Worm (Caenorhabditis elegans) whole organism, young adult: ENCODE results near the gene ttr-53.

Source experiments
- F10E7.11 ChIP-seq: sonication (generic microtip); optimal IDR thresholded peaks from 2 replicates; lab custom pipeline; 2017; ENCODE audit warnings: mild to moderate bottlenecking, missing genetic modification characterization, moderate library complexity, missing compliant biosample characterization
- F23B12.7 ChIP-seq: sonication (generic microtip); optimal IDR thresholded peaks from 2 replicates; lab custom pipeline; 2017; ENCODE audit warnings: missing genetic modification characterization, mild to moderate bottlenecking, missing compliant biosample characterization, antibody characterized with exemption, moderate library complexity; ENCODE audit not compliant: insufficient read depth
- F33H1.4 ChIP-seq: fragments of 200-800 bp; sonication (Bioruptor generic); IDR thresholded peaks from 2 replicates; pipeline ENCODE4 v1.3.6; 2022; ENCODE audit warnings: missing genetic modification reagents, missing genetic modification characterization, missing compliant biosample characterization
- F37B4.10 ChIP-seq: fragments of 200-800 bp; sonication (Bioruptor generic); IDR thresholded peaks from 2 replicates; pipeline ENCODE4 v1.3.6; 2022; ENCODE audit warnings: missing genetic modification characterization, missing compliant biosample characterization
- F39B2.1 ChIP-seq: fragments of 200-800 bp; sonication (Bioruptor generic); IDR thresholded peaks from 2 replicates; pipeline ENCODE4 v1.3.6; 2022; ENCODE audit warnings: missing genetic modification reagents, missing genetic modification characterization, missing compliant biosample characterization
- F49E8.2 ChIP-seq: sonication (generic microtip); optimal IDR thresholded peaks from 3 replicates; lab custom pipeline; 2017; ENCODE audit warnings: missing genetic modification characterization, mild to moderate bottlenecking, missing compliant biosample characterization, antibody characterized with exemption, moderate library complexity; ENCODE audit not compliant: insufficient read depth
- F52B5.7 ChIP-seq: sonication (generic microtip); optimal IDR thresholded peaks from 2 replicates; lab custom pipeline; 2016; ENCODE audit warnings: mild to moderate bottlenecking, missing genetic modification characterization, missing compliant biosample characterization
- K12H6.12 ChIP-seq: fragments of 200-800 bp; sonication (Bioruptor generic); optimal IDR thresholded peaks from 2 replicates; lab custom pipeline; 2018; ENCODE audit warnings: mild to moderate bottlenecking, missing genetic modification characterization, missing compliant biosample characterization
- attf-5 ChIP-seq: fragments of 200-800 bp; sonication (Bioruptor generic); optimal IDR thresholded peaks from 2 replicates; lab custom pipeline; 2018; ENCODE audit warnings: mild to moderate bottlenecking, missing genetic modification characterization, missing compliant biosample characterization
- cebp-1 ChIP-seq, 2 experiments: fragments of 200-800 bp in 1 of 2; sonication (Bioruptor generic) in 1 of 2; sonication (generic microtip) in 1 of 2; IDR thresholded peaks in 1 of 2; optimal IDR thresholded peaks in 1 of 2; 2 replicates each; pipeline versions ENCODE4 v1.3.6 to Lab custom; 2017 to 2022; ENCODE audit warnings: missing compliant biosample characterization in 2 of 2, missing genetic modification characterization in 2 of 2, mild to moderate bottlenecking in 1 of 2, missing genetic modification reagents in 1 of 2, moderate library complexity in 1 of 2
- dox-1 ChIP-seq: fragments of 200-800 bp; sonication (Bioruptor generic); IDR thresholded peaks from 2 replicates; pipeline ENCODE4 v1.3.6; 2022; ENCODE audit warnings: missing genetic modification reagents, missing genetic modification characterization, missing compliant biosample characterization
- efl-1 ChIP-seq: fragments of 150-350 bp; optimal IDR thresholded peaks from 2 replicates; lab custom pipeline; 2014; ENCODE audit warnings: missing biosample characterization, missing genetic modification reagents, missing genetic modification characterization
- egrh-3 ChIP-seq: fragments of 200-800 bp; sonication (Bioruptor generic); IDR thresholded peaks from 2 replicates; pipeline ENCODE4 v1.3.6; 2022; ENCODE audit warnings: missing genetic modification reagents, missing genetic modification characterization, missing compliant biosample characterization
- ets-4 ChIP-seq: fragments of 200-800 bp; sonication (Bioruptor generic); optimal IDR thresholded peaks from 2 replicates; lab custom pipeline; 2018; ENCODE audit warnings: mild to moderate bottlenecking, missing genetic modification characterization, missing compliant biosample characterization
- gei-17 ChIP-seq: fragments of 200-800 bp; sonication (Bioruptor generic); optimal IDR thresholded peaks from 2 replicates; lab custom pipeline; 2018; ENCODE audit warnings: mild to moderate bottlenecking, missing genetic modification characterization, missing compliant biosample characterization
- hlh-12 ChIP-seq: sonication (generic microtip); optimal IDR thresholded peaks from 2 replicates; lab custom pipeline; 2016; ENCODE audit warnings: missing genetic modification characterization, missing compliant biosample characterization
- hlh-26 ChIP-seq: fragments of 200-800 bp; sonication (Bioruptor generic); conservative IDR thresholded peaks from 2 replicates; pipeline ENCODE4 v1.3.6; 2022; ENCODE audit warnings: missing genetic modification reagents, missing genetic modification characterization, missing compliant biosample characterization
- hsf-1 ChIP-seq: fragments of 200-800 bp; sonication (Bioruptor generic); IDR thresholded peaks from 2 replicates; pipeline ENCODE4 v1.3.6; 2022; ENCODE audit warnings: missing genetic modification reagents, missing genetic modification characterization, missing compliant biosample characterization
- let-607 ChIP-seq, 2 experiments: fragments of 200-800 bp in 1 of 2; sonication (Bioruptor generic) in 1 of 2; sonication (generic microtip) in 1 of 2; optimal IDR thresholded peaks; 2 replicates each; lab custom pipeline; 2016 to 2018; ENCODE audit warnings: mild to moderate bottlenecking in 2 of 2, missing compliant biosample characterization in 2 of 2, missing genetic modification characterization in 2 of 2, moderate library complexity in 2 of 2, missing genotype in 1 of 2
- lin-40 ChIP-seq: sonication (generic microtip); optimal IDR thresholded peaks from 2 replicates; lab custom pipeline; 2016; ENCODE audit warnings: missing genetic modification characterization, mild to moderate bottlenecking, missing compliant biosample characterization, missing genotype, missing genetic modification reagents
- lin-54 ChIP-seq: fragments of 200-800 bp; sonication (Bioruptor generic); optimal IDR thresholded peaks from 2 replicates; lab custom pipeline; 2018; ENCODE audit warnings: mild to moderate bottlenecking, missing genetic modification characterization, missing compliant biosample characterization
- lsl-1 ChIP-seq: fragments of 200-800 bp; sonication (Bioruptor generic); optimal IDR thresholded peaks from 2 replicates; lab custom pipeline; 2018; ENCODE audit warnings: mild to moderate bottlenecking, missing genetic modification characterization, moderate library complexity, missing compliant biosample characterization
- madf-10 ChIP-seq: sonication (generic microtip); optimal IDR thresholded peaks from 2 replicates; lab custom pipeline; 2016; ENCODE audit warnings: mild to moderate bottlenecking, missing genetic modification characterization, missing compliant biosample characterization
- madf-6 ChIP-seq: fragments of 200-800 bp; sonication (Bioruptor generic); IDR thresholded peaks from 2 replicates; pipeline ENCODE4 v1.3.6; 2022; ENCODE audit warnings: missing genetic modification reagents, missing genetic modification characterization, missing compliant biosample characterization
- mel-28 ChIP-seq: sonication (generic microtip); optimal IDR thresholded peaks from 2 replicates; lab custom pipeline; 2016; ENCODE audit warnings: borderline replicate concordance, mild to moderate bottlenecking, missing genetic modification characterization, missing compliant biosample characterization
- mes-4 ChIP-seq: sonication (generic microtip); optimal IDR thresholded peaks from 2 replicates; lab custom pipeline; 2016; ENCODE audit warnings: missing genotype, missing genetic modification characterization, missing compliant biosample characterization
- nfya-1 ChIP-seq: sonication (generic microtip); optimal IDR thresholded peaks from 2 replicates; lab custom pipeline; 2017; ENCODE audit warnings: antibody characterized with exemption, missing compliant biosample characterization, missing genetic modification characterization, borderline replicate concordance; ENCODE audit not compliant: insufficient read depth
- nhr-120 ChIP-seq: fragments of 200-800 bp; sonication (Bioruptor generic); IDR thresholded peaks from 2 replicates; pipeline ENCODE4 v1.3.6; 2022; ENCODE audit warnings: missing genetic modification characterization, missing compliant biosample characterization
- nhr-80 ChIP-seq: sonication (generic microtip); optimal IDR thresholded peaks from 2 replicates; lab custom pipeline; 2016; ENCODE audit warnings: missing genetic modification characterization, missing compliant biosample characterization
- pbrm-1 ChIP-seq: fragments of 200-800 bp; sonication (Bioruptor generic); IDR thresholded peaks from 2 replicates; pipeline ENCODE4 v1.3.6; 2022; ENCODE audit warnings: missing genetic modification reagents, missing genetic modification characterization, missing compliant biosample characterization
- rcor-1 ChIP-seq: fragments of 200-800 bp; sonication (Bioruptor generic); IDR thresholded peaks from 2 replicates; pipeline ENCODE4 v1.3.6; 2022; ENCODE audit warnings: missing genetic modification reagents, missing genetic modification characterization, missing compliant biosample characterization
- sdz-38 ChIP-seq: sonication (generic microtip); optimal IDR thresholded peaks from 2 replicates; lab custom pipeline; 2016; ENCODE audit warnings: missing genotype, missing genetic modification characterization, missing compliant biosample characterization
- snpc-1.1 ChIP-seq: sonication (generic microtip); optimal IDR thresholded peaks from 2 replicates; lab custom pipeline; 2017; ENCODE audit warnings: missing genetic modification characterization, mild to moderate bottlenecking, missing compliant biosample characterization, antibody characterized with exemption, moderate library complexity, missing genotype, missing genetic modification reagents; ENCODE audit not compliant: insufficient read depth
- snpc-1.3 ChIP-seq: sonication (generic microtip); optimal IDR thresholded peaks from 2 replicates; lab custom pipeline; 2017; ENCODE audit warnings: missing genetic modification characterization, mild to moderate bottlenecking, missing compliant biosample characterization, antibody characterized with exemption, moderate library complexity, missing genotype, missing genetic modification reagents; ENCODE audit not compliant: insufficient read depth
- snpc-4 ChIP-seq, 5 experiments: fragments of 150-350 bp in 1 of 5; sonication (generic microtip) in 4 of 5; optimal IDR thresholded peaks; 2 replicates each; lab custom pipeline; 2014 to 2018; ENCODE audit warnings: missing genetic modification characterization in 5 of 5, missing biosample characterization in 3 of 5, antibody characterized with exemption in 2 of 5, mild to moderate bottlenecking in 2 of 5, missing compliant biosample characterization in 2 of 5, missing genotype in 2 of 5, moderate library complexity in 2 of 5, missing genetic modification reagents in 1 of 5
- somi-1 ChIP-seq: fragments of 200-800 bp; sonication (Bioruptor generic); optimal IDR thresholded peaks from 2 replicates; lab custom pipeline; 2018; ENCODE audit warnings: mild to moderate bottlenecking, missing genetic modification characterization, missing compliant biosample characterization
- tbp1 ChIP-seq: fragments of 200-800 bp; sonication (Bioruptor generic); optimal IDR thresholded peaks from 2 replicates; lab custom pipeline; 2018; ENCODE audit warnings: mild to moderate bottlenecking, missing genetic modification characterization, missing compliant biosample characterization
- tbx-9 ChIP-seq: sonication (generic microtip); optimal IDR thresholded peaks from 2 replicates; lab custom pipeline; 2016; ENCODE audit warnings: borderline replicate concordance, missing genetic modification characterization, inconsistent platforms, missing compliant biosample characterization
- zim-3 ChIP-seq: sonication (generic microtip); optimal IDR thresholded peaks from 2 replicates; lab custom pipeline; 2017; ENCODE audit warnings: mild to moderate bottlenecking, missing genetic modification characterization, moderate library complexity, missing compliant biosample characterization
- ztf-25 ChIP-seq: fragments of 200-800 bp; sonication (Bioruptor generic); IDR thresholded peaks from 2 replicates; pipeline ENCODE4 v1.3.6; 2022; ENCODE audit warnings: missing genetic modification reagents, missing genetic modification characterization, missing compliant biosample characterization
- ztf-28 ChIP-seq: fragments of 200-800 bp; sonication (Bioruptor generic); IDR thresholded peaks from 2 replicates; pipeline ENCODE4 v1.3.6; 2022; ENCODE audit warnings: missing genetic modification reagents, missing genetic modification characterization, missing compliant biosample characterization

Gene ttr-53

DNA sequence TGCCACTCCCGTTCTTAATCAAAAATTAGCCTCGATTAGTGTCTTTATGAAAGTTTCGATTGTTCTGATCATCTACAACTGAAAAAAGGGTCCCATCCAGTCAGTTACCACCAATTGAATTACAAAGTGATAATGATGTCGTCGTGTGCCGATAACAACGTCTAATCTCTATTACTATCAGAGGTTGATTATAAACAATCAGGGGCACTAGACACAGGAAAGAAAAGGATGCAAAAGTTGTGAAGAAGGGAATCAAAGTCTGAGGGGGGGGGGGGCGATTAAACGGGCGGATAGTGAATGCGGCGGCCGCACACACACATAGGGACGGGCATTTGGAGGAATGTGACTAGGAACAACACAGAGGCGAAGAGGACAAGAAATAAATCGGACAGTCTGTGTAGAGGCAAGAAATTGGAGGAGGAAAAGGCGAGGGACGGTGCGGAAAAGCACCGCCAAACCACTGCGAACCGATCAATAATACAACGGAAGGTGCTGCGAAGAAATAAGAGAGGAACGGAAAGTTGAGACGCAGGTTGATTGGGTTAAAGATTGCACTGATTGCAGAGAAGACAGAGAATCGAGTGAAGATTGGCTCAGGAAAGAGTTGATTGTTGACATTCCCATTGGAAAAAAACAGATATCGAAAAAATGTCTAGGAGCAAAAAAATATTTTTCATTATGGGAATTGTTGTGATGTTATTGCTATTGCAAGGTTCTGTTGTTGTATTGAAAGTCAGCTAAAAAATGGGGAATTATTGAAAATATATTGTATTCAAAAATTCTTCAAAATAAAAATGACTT lies 17.3 kb downstream of the ttr-53 start (continued):
- TF ChIP-seq rcor-1 (no peak), dox-1 (GFP tag; lab: Robert Waterston, UW) (0 out of 2 replicates have a peak, but pooled peaks have one; percentile 15), F33H1.4 (GFP tag; lab: Robert Waterston, UW) (0 out of 2 replicates have a peak, but pooled peaks have one; percentile 5), snpc-4 (GFP tag; optimal IDR thresholded peaks at IDR 0.05; lab: Kevin White, UChicago) (no peak), snpc-4 (tag; optimal IDR thresholded peaks at IDR 0.05; lab: Kevin White, UChicago) (no peak), zim-3 (tag; lab: Kevin White, UChicago) (no peak), nhr-80 (tag; lab: Kevin White, UChicago) (peak; percentile 10), mes-4 (no peak), F37B4.10 (GFP tag; lab: Robert Waterston, UW) (0 out of 2 replicates have a peak, but pooled peaks have one; percentile 20), attf-5 (GFP tag; lab: Kevin White, UChicago) (peak; percentile 42)
- TF ChIP-seq, all 124 proteins: peak for 10

DNA sequence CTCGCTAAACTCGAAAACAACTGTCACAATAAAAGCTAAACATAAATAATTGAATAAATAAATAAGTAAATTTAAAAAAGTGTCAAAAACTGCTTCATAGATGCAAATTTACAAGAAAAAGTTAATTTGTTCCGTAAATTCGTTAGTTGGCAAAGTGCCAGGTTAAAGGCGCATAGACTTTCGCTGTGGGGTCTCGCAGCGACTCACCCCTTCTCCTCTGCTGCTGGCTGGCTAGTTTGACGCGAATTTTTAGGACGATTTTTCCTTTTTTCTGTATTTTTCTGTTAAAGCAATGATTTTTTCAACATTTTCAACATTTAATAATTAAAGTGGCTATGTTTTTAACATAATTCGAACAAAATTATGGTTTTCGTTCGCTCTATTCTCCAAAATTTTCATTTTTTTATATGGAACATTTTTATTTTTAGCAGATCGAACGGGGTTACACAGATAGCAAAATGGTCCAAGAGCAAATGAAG lies 18.5 kb downstream of the ttr-53 start, which contains the start of gene rack-1:
TSS of gene rack-1 (plus strand) at position 429 of the 479 bp plus-strand sequence.
- TF ChIP-seq madf-6 (GFP tag; lab: Robert Waterston, UW), result peak; percentile 58
- no peak for TF ChIP-seq hlh-12 (tag; lab: Kevin White, UChicago)
- TF ChIP-seq tbp1, result peak; percentile 28
- TF ChIP-seq ztf-28, result no peak
- no peak for TF ChIP-seq somi-1 (GFP tag; lab: Kevin White, UChicago)
- TF ChIP-seq nfya-1 (tag; lab: Kevin White, UChicago), result no peak
- TF ChIP-seq F49E8.2 (tag; lab: Kevin White, UChicago), result peak; percentile 1
- TF ChIP-seq cebp-1 (GFP tag; IDR thresholded peaks at IDR 0.05; lab: Robert Waterston, UW), result no peak
- peak; percentile 30 for TF ChIP-seq cebp-1 (tag; optimal IDR thresholded peaks at IDR 0.05; lab: Kevin White, UChicago)
- peak; percentile 26 for TF ChIP-seq lin-54
- no peak for TF ChIP-seq gei-17 (GFP tag; lab: Kevin White, UChicago)
- TF ChIP-seq hsf-1, result no peak
- no peak for TF ChIP-seq ztf-25
- peak; percentile 15 for TF ChIP-seq lsl-1 (GFP tag; lab: Kevin White, UChicago)
- TF ChIP-seq sdz-38, result no peak
- peak; percentile 23 for TF ChIP-seq efl-1 (GFP tag; lab: Kevin White, UChicago)
- no peak for TF ChIP-seq madf-10 (tag; lab: Kevin White, UChicago)
- no peak for TF ChIP-seq mel-28 (tag; lab: Kevin White, UChicago)
- TF ChIP-seq ets-4, result no peak
- peak; percentile 91 for TF ChIP-seq F33H1.4 (GFP tag; lab: Robert Waterston, UW)
- no peak for TF ChIP-seq snpc-1.1 (tag; lab: Kevin White, UChicago)
- TF ChIP-seq egrh-3 (GFP tag; lab: Robert Waterston, UW), result peak; percentile 46; the same call in 1 of the 2 replicates
- TF ChIP-seq F10E7.11 (tag; lab: Kevin White, UChicago), result no peak
- TF ChIP-seq tbx-9, result no peak
- no peak for TF ChIP-seq let-607 (tag; optimal IDR thresholded peaks at IDR 0.05; lab: Kevin White, UChicago)
- no peak for TF ChIP-seq F39B2.1
- no peak for TF ChIP-seq hlh-26 (GFP tag; lab: Robert Waterston, UW)
- TF ChIP-seq mes-4, result no peak
- no peak for TF ChIP-seq dox-1 (GFP tag; lab: Robert Waterston, UW)
- no peak for TF ChIP-seq F37B4.10 (GFP tag; lab: Robert Waterston, UW)
- TF ChIP-seq nhr-80 (tag; lab: Kevin White, UChicago), result peak; percentile 14
- peak; percentile 81 for TF ChIP-seq F23B12.7 (tag; lab: Kevin White, UChicago)
- no peak for TF ChIP-seq nhr-120 (GFP tag; lab: Robert Waterston, UW)
- TF ChIP-seq snpc-1.3 (tag; lab: Kevin White, UChicago), result no peak
- TF ChIP-seq snpc-4 (GFP tag; optimal IDR thresholded peaks at IDR 0.05; lab: Kevin White, UChicago), result peak; percentile 54
- peak in 2 of 4 experiments; percentile 4 to 30 for TF ChIP-seq snpc-4 (tag; optimal IDR thresholded peaks at IDR 0.05; lab: Kevin White, UChicago)
- peak; percentile 9; the same call in 1 of the 2 replicates for TF ChIP-seq pbrm-1 (GFP tag; lab: Robert Waterston, UW)
- no peak for TF ChIP-seq F52B5.7
- TF ChIP-seq K12H6.12 (tag; lab: Kevin White, UChicago), result no peak
- TF ChIP-seq lin-40 (tag; lab: Kevin White, UChicago), result peak; percentile 28
